Worm (Caenorhabditis elegans) whole organism, L2 larva: ENCODE measurements around the gene C55A6.7.

Source experiments
- C34F6.9 ChIP-seq: fragments of 150-350 bp; optimal IDR thresholded peaks from 2 replicates; lab custom pipeline; 2014; ENCODE audit warnings: missing biosample characterization, missing genetic modification characterization
- F13H6.1 ChIP-seq: sonication (generic microtip); optimal IDR thresholded peaks from 2 replicates; lab custom pipeline; 2016; ENCODE audit warnings: missing genetic modification characterization, missing compliant biosample characterization
- R02D3.7 ChIP-seq: fragments of 150-350 bp; optimal IDR thresholded peaks from 2 replicates; lab custom pipeline; 2014; ENCODE audit warnings: missing biosample characterization, missing genetic modification characterization
- Y55F3AM.14 ChIP-seq: fragments of 200-800 bp; sonication (Bioruptor generic); optimal IDR thresholded peaks from 2 replicates; lab custom pipeline; 2018; ENCODE audit warnings: mild to moderate bottlenecking, missing genetic modification characterization, missing compliant biosample characterization
- alr-1 ChIP-seq: fragments of 150-350 bp; optimal IDR thresholded peaks from 2 replicates; lab custom pipeline; 2014; ENCODE audit warnings: missing biosample characterization, missing genetic modification characterization
- aly-2 ChIP-seq: fragments of 150-350 bp; optimal IDR thresholded peaks from 2 replicates; lab custom pipeline; 2014; ENCODE audit warnings: missing biosample characterization, missing genetic modification characterization
- blmp-1 ChIP-seq: sonication (generic microtip); optimal IDR thresholded peaks from 2 replicates; lab custom pipeline; 2017; ENCODE audit warnings: missing genetic modification characterization, mild to moderate bottlenecking, missing compliant biosample characterization, antibody characterized with exemption, moderate library complexity; ENCODE audit not compliant: insufficient read depth
- ceh-16 ChIP-seq: fragments of 150-350 bp; optimal IDR thresholded peaks from 2 replicates; lab custom pipeline; 2014; ENCODE audit warnings: missing biosample characterization, missing genetic modification characterization
- ceh-82 ChIP-seq: fragments of 150-350 bp; optimal IDR thresholded peaks from 2 replicates; lab custom pipeline; 2014; ENCODE audit warnings: missing biosample characterization, missing genetic modification characterization
- crh-2 ChIP-seq: sonication (generic microtip); optimal IDR thresholded peaks from 2 replicates; lab custom pipeline; 2017; ENCODE audit warnings: missing biosample characterization, missing genetic modification characterization
- dmd-4 ChIP-seq: sonication (generic microtip); optimal IDR thresholded peaks from 2 replicates; lab custom pipeline; 2017; ENCODE audit warnings: missing biosample characterization, missing genetic modification characterization
- elt-1 ChIP-seq: fragments of 150-350 bp; optimal IDR thresholded peaks from 2 replicates; lab custom pipeline; 2014; ENCODE audit warnings: missing biosample characterization, missing genetic modification characterization
- fos-1 ChIP-seq: fragments of 150-350 bp; optimal IDR thresholded peaks from 2 replicates; lab custom pipeline; 2014; ENCODE audit warnings: missing biosample characterization, missing genetic modification characterization
- gmeb-1 ChIP-seq: fragments of 150-350 bp; optimal IDR thresholded peaks from 2 replicates; lab custom pipeline; 2014; ENCODE audit warnings: missing biosample characterization, missing genetic modification characterization
- lin-11 ChIP-seq: fragments of 150-350 bp; sonication (generic microtip); optimal IDR thresholded peaks from 2 replicates; lab custom pipeline; 2014; ENCODE audit warnings: missing biosample characterization, missing genetic modification characterization, inconsistent platforms, mixed read lengths
- lin-13 ChIP-seq: fragments of 150-350 bp; optimal IDR thresholded peaks from 2 replicates; lab custom pipeline; 2014; ENCODE audit warnings: missing biosample characterization, missing genetic modification reagents, missing genetic modification characterization
- lin-39 ChIP-seq: fragments of 150-350 bp; optimal IDR thresholded peaks from 2 replicates; lab custom pipeline; 2014; ENCODE audit warnings: missing biosample characterization, missing genetic modification reagents, missing genetic modification characterization
- lsy-2 ChIP-seq, 2 experiments: fragments of 150-350 bp in 1 of 2; sonication (generic microtip) in 1 of 2; optimal IDR thresholded peaks; 2 replicates each; lab custom pipeline; 2014 to 2017; ENCODE audit warnings: missing biosample characterization in 2 of 2, missing genetic modification characterization in 2 of 2
- mbf-1 ChIP-seq: sonication (generic microtip); optimal IDR thresholded peaks from 2 replicates; lab custom pipeline; 2017; ENCODE audit warnings: missing biosample characterization, missing genetic modification characterization
- mdl-1 ChIP-seq, 2 experiments: fragments of 150-350 bp in 1 of 2; sonication (generic microtip) in 1 of 2; optimal IDR thresholded peaks; 2 replicates each; lab custom pipeline; 2017; ENCODE audit warnings: missing biosample characterization in 2 of 2, missing genetic modification characterization in 2 of 2
- nhr-11 ChIP-seq: fragments of 150-350 bp; optimal IDR thresholded peaks from 2 replicates; lab custom pipeline; 2014; ENCODE audit warnings: missing biosample characterization, missing genetic modification characterization
- nhr-129 ChIP-seq: fragments of 150-350 bp; optimal IDR thresholded peaks from 2 replicates; lab custom pipeline; 2014; ENCODE audit warnings: missing biosample characterization, missing genetic modification characterization
- nhr-21 ChIP-seq: fragments of 150-350 bp; optimal IDR thresholded peaks from 2 replicates; lab custom pipeline; 2014; ENCODE audit warnings: missing biosample characterization, missing genetic modification characterization
- nhr-23 ChIP-seq: fragments of 150-350 bp; optimal IDR thresholded peaks from 2 replicates; lab custom pipeline; 2014; ENCODE audit warnings: missing biosample characterization, missing genetic modification reagents, missing genetic modification characterization
- nhr-237 ChIP-seq: fragments of 150-350 bp; optimal IDR thresholded peaks from 2 replicates; lab custom pipeline; 2014; ENCODE audit warnings: missing biosample characterization, missing genetic modification characterization
- nhr-25 ChIP-seq: fragments of 150-350 bp; sonication (generic microtip); optimal IDR thresholded peaks from 3 replicates; lab custom pipeline; 2014; ENCODE audit warnings: missing biosample characterization, missing genetic modification characterization
- nhr-77 ChIP-seq: fragments of 150-350 bp; optimal IDR thresholded peaks from 2 replicates; lab custom pipeline; 2014; ENCODE audit warnings: missing biosample characterization, missing genetic modification characterization
- peb-1 ChIP-seq: fragments of 150-350 bp; optimal IDR thresholded peaks from 2 replicates; lab custom pipeline; 2014; ENCODE audit warnings: missing biosample characterization, missing genetic modification characterization
- sem-4 ChIP-seq: fragments of 150-350 bp; optimal IDR thresholded peaks from 2 replicates; lab custom pipeline; 2014; ENCODE audit warnings: missing biosample characterization, missing genetic modification reagents, missing genetic modification characterization
- skn-1 ChIP-seq: sonication (generic microtip); optimal IDR thresholded peaks from 2 replicates; lab custom pipeline; 2017; ENCODE audit warnings: missing biosample characterization, missing genetic modification characterization
- sma-3 ChIP-seq: sonication (generic microtip); optimal IDR thresholded peaks from 2 replicates; lab custom pipeline; 2016; ENCODE audit warnings: missing genetic modification reagents, missing genetic modification characterization, missing compliant biosample characterization
- sma-9 ChIP-seq, 2 experiments: fragments of 150-350 bp in 1 of 2; sonication (generic microtip) in 1 of 2; optimal IDR thresholded peaks; 2 replicates each; lab custom pipeline; 2014 to 2016; ENCODE audit warnings: missing genetic modification characterization in 2 of 2, mild to moderate bottlenecking in 1 of 2, missing biosample characterization in 1 of 2, missing compliant biosample characterization in 1 of 2, missing genetic modification reagents in 1 of 2, moderate library complexity in 1 of 2
- snpc-4 ChIP-seq: fragments of 150-350 bp; optimal IDR thresholded peaks from 2 replicates; lab custom pipeline; 2014; ENCODE audit warnings: missing biosample characterization, missing genetic modification characterization
- unc-39 ChIP-seq: fragments of 150-350 bp; optimal IDR thresholded peaks from 2 replicates; lab custom pipeline; 2014; ENCODE audit warnings: missing biosample characterization, missing genetic modification characterization
- unc-55 ChIP-seq: fragments of 150-350 bp; sonication (generic microtip); optimal IDR thresholded peaks from 3 replicates; lab custom pipeline; 2014; ENCODE audit warnings: missing biosample characterization, missing genetic modification reagents, missing genetic modification characterization
- zag-1 ChIP-seq: fragments of 150-350 bp; optimal IDR thresholded peaks from 2 replicates; lab custom pipeline; 2014; ENCODE audit warnings: missing biosample characterization, missing genetic modification characterization
- ztf-11 ChIP-seq: sonication (generic microtip); optimal IDR thresholded peaks from 2 replicates; lab custom pipeline; 2017; ENCODE audit warnings: missing biosample characterization, missing genetic modification characterization

C55A6.7 gene

DNA sequence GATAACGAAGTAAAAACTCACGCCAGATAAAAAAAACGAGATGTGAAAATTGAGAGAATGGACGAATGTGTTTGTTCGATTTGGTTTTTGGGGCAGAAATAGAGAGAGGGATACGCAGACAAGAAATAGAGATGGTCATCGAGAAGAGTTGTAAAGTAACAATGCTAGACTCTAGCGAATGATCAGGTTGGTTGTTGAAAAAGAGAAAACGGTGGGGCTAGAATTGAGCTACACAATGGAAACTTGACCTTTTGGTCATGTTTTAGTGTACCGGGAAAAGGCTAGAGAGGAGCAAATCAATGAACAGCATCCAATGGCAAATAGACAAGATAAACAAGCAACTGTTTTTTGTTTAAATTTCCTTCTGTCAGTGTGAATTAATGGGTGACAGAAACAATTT lies 29.9 kb downstream of the C55A6.7 start, which contains the start of gene dhs-19:
Gene dhs-19 (minus strand): TSS at position 101 of the 400 bp plus-strand sequence.
- no peak for TF ChIP-seq elt-1 (tag; lab: Kevin White, UChicago)
- TF ChIP-seq lin-11 (tag; lab: Kevin White, UChicago): no peak
- TF ChIP-seq lin-39 (tag; lab: Kevin White, UChicago): no peak
- TF ChIP-seq dmd-4 (tag; lab: Kevin White, UChicago): no peak
- no peak for TF ChIP-seq Y55F3AM.14 (GFP tag; lab: Kevin White, UChicago)
- no peak for TF ChIP-seq zag-1 (tag; lab: Kevin White, UChicago)
- TF ChIP-seq, all 48 proteins: peak for 0

ce11 chrV:11488288-11488687 lies 32.0 kb downstream of the C55A6.7 start:
- no peak for TF ChIP-seq unc-55
- no peak for TF ChIP-seq crh-2 (tag; lab: Kevin White, UChicago)
- TF ChIP-seq F13H6.1 (tag; lab: Kevin White, UChicago): no peak
- no peak for TF ChIP-seq nhr-77 (tag; lab: Kevin White, UChicago)
- TF ChIP-seq aly-2 (tag; lab: Kevin White, UChicago): no peak
- no peak for TF ChIP-seq lin-11 (tag; lab: Kevin White, UChicago)
- no peak for TF ChIP-seq peb-1 (tag; lab: Kevin White, UChicago)
- no peak for TF ChIP-seq ceh-82 (tag; lab: Kevin White, UChicago)
- TF ChIP-seq snpc-4 (tag; lab: Kevin White, UChicago): no peak
- no peak for TF ChIP-seq sma-3 (GFP tag; lab: Kevin White, UChicago)
- no peak for TF ChIP-seq lin-13 (GFP tag; lab: Kevin White, UChicago)
- TF ChIP-seq sem-4 (tag; lab: Kevin White, UChicago): no peak
- no peak for TF ChIP-seq lin-39 (tag; lab: Kevin White, UChicago)
- no peak for TF ChIP-seq nhr-23 (tag; lab: Kevin White, UChicago)
- TF ChIP-seq Y55F3AM.14 (GFP tag; lab: Kevin White, UChicago): no peak
- no peak for TF ChIP-seq sma-9 (GFP tag; optimal IDR thresholded peaks at IDR 0.05; lab: Kevin White, UChicago)
- TF ChIP-seq sma-9 (tag; optimal IDR thresholded peaks at IDR 0.05; lab: Kevin White, UChicago): no peak
- TF ChIP-seq alr-1 (tag; lab: Kevin White, UChicago): no peak
- TF ChIP-seq mbf-1 (tag; lab: Kevin White, UChicago): no peak

DNA sequence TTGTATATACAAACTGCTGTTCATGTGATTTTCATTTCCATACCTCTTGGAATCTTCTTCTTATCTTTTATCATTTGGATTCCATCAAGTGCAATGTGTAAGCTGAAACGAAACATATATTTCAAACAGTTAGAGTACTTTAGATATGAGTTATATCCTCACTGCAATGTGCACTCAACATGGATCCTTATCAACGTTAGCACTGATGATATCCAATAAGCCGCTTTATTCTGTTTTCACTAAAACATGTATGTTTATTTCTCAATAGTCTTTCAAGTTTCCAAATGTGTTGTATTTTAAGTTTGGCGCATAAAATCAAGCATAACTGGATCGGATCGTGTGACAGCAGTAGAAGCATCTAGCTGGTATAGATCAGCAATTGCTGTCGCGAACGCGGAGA lies 33.6 kb downstream of the C55A6.7 start, which contains the start of gene T11F9.10:
Gene T11F9.10 (plus strand): TSS at position 301 of the 400 bp plus-strand sequence.
- TF ChIP-seq lin-13 (GFP tag; lab: Kevin White, UChicago): no peak
- TF ChIP-seq nhr-21 (tag; lab: Kevin White, UChicago): no peak
- no peak for TF ChIP-seq nhr-129 (tag; lab: Kevin White, UChicago)
- no peak for TF ChIP-seq ceh-16 (tag; lab: Kevin White, UChicago)

DNA sequence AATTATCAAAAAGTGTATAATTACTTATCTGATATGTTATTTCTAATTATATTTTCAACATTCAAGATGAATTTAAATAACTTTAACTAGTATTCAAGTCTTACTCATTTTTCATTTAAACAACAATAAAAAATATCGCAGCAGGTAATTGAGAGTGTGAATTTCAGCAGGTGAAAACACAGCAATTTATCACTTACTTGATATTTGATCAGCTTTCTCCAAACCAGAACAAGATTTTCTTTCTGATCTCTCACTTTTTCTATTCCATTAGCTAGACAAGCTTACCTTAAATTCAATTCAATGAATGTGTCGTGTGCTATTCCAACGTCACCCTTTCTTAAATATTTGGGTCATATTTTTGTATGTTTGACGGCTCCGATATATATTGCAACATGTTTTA lies 34.8 kb downstream of the C55A6.7 start, which contains the start of gene srh-1:
Gene srh-1 (plus strand): TSS at position 301 of the 400 bp plus-strand sequence.
- TF ChIP-seq ztf-11 (tag; lab: Kevin White, UChicago) (no peak), F13H6.1 (tag; lab: Kevin White, UChicago) (no peak), alr-1 (tag; lab: Kevin White, UChicago) (no peak), peb-1 (tag; lab: Kevin White, UChicago) (no peak), mbf-1 (tag; lab: Kevin White, UChicago) (no peak), nhr-237 (tag; lab: Kevin White, UChicago) (no peak), unc-39 (tag; lab: Kevin White, UChicago) (no peak), lsy-2 (tag; optimal IDR thresholded peaks at IDR 0.05; lab: Kevin White, UChicago) (no peak), mdl-1 (tag; optimal IDR thresholded peaks at IDR 0.05; lab: Kevin White, UChicago) (no peak), gmeb-1 (tag; lab: Kevin White, UChicago) (no peak), sma-9 (GFP tag; optimal IDR thresholded peaks at IDR 0.05; lab: Kevin White, UChicago) (no peak), sma-9 (tag; optimal IDR thresholded peaks at IDR 0.05; lab: Kevin White, UChicago) (no peak), skn-1 (no peak), sem-4 (tag; lab: Kevin White, UChicago) (no peak)

DNA sequence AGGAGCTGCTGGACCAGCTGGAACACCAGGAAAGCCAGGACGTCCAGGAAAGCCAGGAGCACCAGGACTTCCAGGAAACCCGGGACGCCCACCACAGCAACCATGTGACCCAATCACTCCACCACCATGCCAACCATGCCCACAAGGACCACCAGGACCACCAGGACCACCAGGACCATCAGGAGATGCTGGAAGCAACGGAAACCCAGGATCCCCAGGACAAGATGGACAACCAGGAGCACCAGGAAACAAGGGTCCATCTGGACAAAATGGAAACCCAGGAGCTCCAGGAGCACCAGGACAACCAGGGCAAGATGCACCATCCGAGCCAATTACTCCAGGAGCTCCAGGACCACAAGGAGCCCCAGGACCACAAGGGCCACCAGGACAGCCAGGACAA lies 35.9 kb downstream of the C55A6.7 start:
- TF ChIP-seq blmp-1 (tag; lab: Kevin White, UChicago) (no peak), nhr-25 (tag; lab: Kevin White, UChicago) (no peak), nhr-21 (tag; lab: Kevin White, UChicago) (no peak), sem-4 (tag; lab: Kevin White, UChicago) (no peak), lsy-2 (tag; optimal IDR thresholded peaks at IDR 0.05; lab: Kevin White, UChicago) (no peak), R02D3.7 (tag; lab: Kevin White, UChicago) (no peak), crh-2 (tag; lab: Kevin White, UChicago) (no peak), fos-1 (tag; lab: Kevin White, UChicago) (no peak), nhr-11 (tag; lab: Kevin White, UChicago) (no peak), C34F6.9 (tag; lab: Kevin White, UChicago) (no peak)
